Worm (Caenorhabditis elegans) whole organism, late embryonic: ENCODE data around the gene clhm-1.

ENCODE experiments used
- C08G9.2 ChIP-seq: sonication (generic microtip); optimal IDR thresholded peaks from 2 replicates; lab custom pipeline; 2016; ENCODE audit warnings: mild to moderate bottlenecking, missing genetic modification characterization, moderate library complexity, missing compliant biosample characterization
- F13H6.1 ChIP-seq: sonication (generic microtip); optimal IDR thresholded peaks from 2 replicates; lab custom pipeline; 2016; ENCODE audit warnings: missing genetic modification characterization, missing compliant biosample characterization
- ahr-1 ChIP-seq: sonication (generic microtip); optimal IDR thresholded peaks from 2 replicates; lab custom pipeline; 2016; ENCODE audit warnings: missing genetic modification characterization, missing compliant biosample characterization
- ama-1 ChIP-seq: fragments of 150-350 bp; optimal IDR thresholded peaks from 2 replicates; lab custom pipeline; 2014
- ceh-14 ChIP-seq: sonication (generic microtip); optimal IDR thresholded peaks from 2 replicates; lab custom pipeline; 2016; ENCODE audit warnings: missing genotype, missing genetic modification characterization, missing compliant biosample characterization
- ceh-18 ChIP-seq: sonication (generic microtip); optimal IDR thresholded peaks from 2 replicates; lab custom pipeline; 2016; ENCODE audit warnings: missing genetic modification characterization, missing compliant biosample characterization
- ceh-24 ChIP-seq: sonication (generic microtip); optimal IDR thresholded peaks from 2 replicates; lab custom pipeline; 2016; ENCODE audit warnings: mild to moderate bottlenecking, missing genetic modification characterization, missing compliant biosample characterization
- ceh-30 ChIP-seq: fragments of 150-350 bp; optimal IDR thresholded peaks from 2 replicates; lab custom pipeline; 2014; ENCODE audit warnings: missing biosample characterization, missing genetic modification characterization
- ceh-31 ChIP-seq: sonication (generic microtip); optimal IDR thresholded peaks from 2 replicates; lab custom pipeline; 2016; ENCODE audit warnings: missing genetic modification characterization, missing compliant biosample characterization
- ceh-45 ChIP-seq: fragments of 200-800 bp; sonication (Bioruptor generic); IDR thresholded peaks from 2 replicates; pipeline ENCODE4 v1.3.6; 2022; ENCODE audit warnings: missing genetic modification reagents, missing genetic modification characterization, missing compliant biosample characterization
- ceh-48 ChIP-seq: sonication (generic microtip); optimal IDR thresholded peaks from 2 replicates; lab custom pipeline; 2016; ENCODE audit warnings: missing genetic modification characterization, inconsistent platforms, missing compliant biosample characterization
- che-1 ChIP-seq: sonication (generic microtip); optimal IDR thresholded peaks from 2 replicates; lab custom pipeline; 2016; ENCODE audit warnings: mild to moderate bottlenecking, missing genetic modification characterization, missing compliant biosample characterization
- dmd-4 ChIP-seq: sonication (generic microtip); optimal IDR thresholded peaks from 2 replicates; lab custom pipeline; 2016; ENCODE audit warnings: borderline replicate concordance, missing genetic modification characterization, missing compliant biosample characterization
- elt-2 ChIP-seq: sonication (generic microtip); optimal IDR thresholded peaks from 2 replicates; lab custom pipeline; 2016; ENCODE audit warnings: missing genetic modification reagents, missing genetic modification characterization, missing compliant biosample characterization
- elt-4 ChIP-seq: sonication (generic microtip); optimal IDR thresholded peaks from 2 replicates; lab custom pipeline; 2016; ENCODE audit warnings: missing genetic modification characterization, missing compliant biosample characterization
- ets-4 ChIP-seq: sonication (generic microtip); optimal IDR thresholded peaks from 2 replicates; lab custom pipeline; 2016; ENCODE audit warnings: missing genetic modification characterization, missing compliant biosample characterization
- eyg-1 ChIP-seq: sonication (generic microtip); optimal IDR thresholded peaks from 2 replicates; lab custom pipeline; 2016; ENCODE audit warnings: missing genotype, missing genetic modification characterization, missing compliant biosample characterization
- fax-1 ChIP-seq: sonication (generic microtip); optimal IDR thresholded peaks from 2 replicates; lab custom pipeline; 2016; ENCODE audit warnings: missing genotype, missing genetic modification characterization, missing compliant biosample characterization
- fkh-6 ChIP-seq: sonication (generic microtip); optimal IDR thresholded peaks from 2 replicates; lab custom pipeline; 2016; ENCODE audit warnings: missing genetic modification characterization, missing compliant biosample characterization
- hlh-13 ChIP-seq: fragments of 200-800 bp; sonication (Bioruptor generic); optimal IDR thresholded peaks from 2 replicates; lab custom pipeline; 2018; ENCODE audit warnings: mild to moderate bottlenecking, missing genetic modification characterization, missing compliant biosample characterization
- hlh-15 ChIP-seq: sonication (generic microtip); optimal IDR thresholded peaks from 2 replicates; lab custom pipeline; 2016; ENCODE audit warnings: missing genetic modification characterization, missing compliant biosample characterization
- hlh-8 ChIP-seq: sonication (generic microtip); optimal IDR thresholded peaks from 2 replicates; lab custom pipeline; 2016; ENCODE audit warnings: missing genotype, missing genetic modification characterization, missing compliant biosample characterization
- lim-6 ChIP-seq: sonication (generic microtip); optimal IDR thresholded peaks from 2 replicates; lab custom pipeline; 2016; ENCODE audit warnings: missing genetic modification characterization, missing compliant biosample characterization
- lin-11 ChIP-seq: fragments of 200-800 bp; sonication (Bioruptor generic); optimal IDR thresholded peaks from 2 replicates; lab custom pipeline; 2018; ENCODE audit warnings: mild to moderate bottlenecking, missing genetic modification characterization, missing compliant biosample characterization
- nfya-1 ChIP-seq: sonication (generic microtip); optimal IDR thresholded peaks from 2 replicates; lab custom pipeline; 2017; ENCODE audit warnings: missing genetic modification characterization, mild to moderate bottlenecking, missing compliant biosample characterization, antibody characterized with exemption, moderate library complexity
- nhr-11 ChIP-seq: fragments of 150-350 bp; optimal IDR thresholded peaks from 2 replicates; lab custom pipeline; 2014; ENCODE audit warnings: missing biosample characterization, missing genetic modification characterization
- nhr-232 ChIP-seq: sonication (generic microtip); optimal IDR thresholded peaks from 2 replicates; lab custom pipeline; 2016; ENCODE audit warnings: missing genetic modification characterization, missing compliant biosample characterization
- npax-4 ChIP-seq: sonication (generic microtip); optimal IDR thresholded peaks from 2 replicates; lab custom pipeline; 2016; ENCODE audit warnings: missing genetic modification characterization, missing compliant biosample characterization
- odd-2 ChIP-seq: sonication (generic microtip); optimal IDR thresholded peaks from 2 replicates; lab custom pipeline; 2017; ENCODE audit warnings: antibody characterized with exemption, mild to moderate bottlenecking, missing genetic modification characterization, missing compliant biosample characterization
- pat-9 ChIP-seq: fragments of 200-800 bp; sonication (Bioruptor generic); optimal IDR thresholded peaks from 2 replicates; lab custom pipeline; 2018; ENCODE audit warnings: mild to moderate bottlenecking, missing genetic modification characterization, moderate library complexity, missing compliant biosample characterization
- pax-1 ChIP-seq: fragments of 150-350 bp; optimal IDR thresholded peaks from 2 replicates; lab custom pipeline; 2014; ENCODE audit warnings: missing biosample characterization, missing genetic modification characterization
- pha-4 ChIP-seq: fragments of 150-350 bp; optimal IDR thresholded peaks from 2 replicates; lab custom pipeline; 2018; ENCODE audit warnings: missing biosample characterization, missing genetic modification reagents, missing genetic modification characterization
- pros-1 ChIP-seq: fragments of 150-350 bp; optimal IDR thresholded peaks from 2 replicates; lab custom pipeline; 2014; ENCODE audit warnings: missing biosample characterization, missing genetic modification reagents, missing genetic modification characterization
- rnt-1 ChIP-seq: sonication (generic microtip); optimal IDR thresholded peaks from 2 replicates; lab custom pipeline; 2016; ENCODE audit warnings: missing genetic modification characterization, missing compliant biosample characterization
- sox-2 ChIP-seq: fragments of 200-800 bp; sonication (Bioruptor generic); IDR thresholded peaks from 2 replicates; pipeline ENCODE4 v1.3.6; 2022; ENCODE audit warnings: missing genetic modification reagents, missing genetic modification characterization, missing compliant biosample characterization
- tbx-2 ChIP-seq: sonication (generic microtip); optimal IDR thresholded peaks from 2 replicates; lab custom pipeline; 2016; ENCODE audit warnings: missing genetic modification characterization, missing compliant biosample characterization
- tbx-7 ChIP-seq: sonication (generic microtip); optimal IDR thresholded peaks from 2 replicates; lab custom pipeline; 2016; ENCODE audit warnings: missing genotype, missing genetic modification characterization, missing compliant biosample characterization
- unc-3 ChIP-seq, 2 experiments: fragments of 200-800 bp in 1 of 2; sonication (Bioruptor generic) in 1 of 2; sonication (generic microtip) in 1 of 2; conservative IDR thresholded peaks in 1 of 2; optimal IDR thresholded peaks in 1 of 2; 2 replicates each; pipeline versions ENCODE4 v1.3.6 to Lab custom; 2016 to 2022; ENCODE audit warnings: missing compliant biosample characterization in 2 of 2, missing genetic modification characterization in 2 of 2, missing genetic modification reagents in 1 of 2
- unc-42 ChIP-seq: sonication (generic microtip); optimal IDR thresholded peaks from 2 replicates; lab custom pipeline; 2016; ENCODE audit warnings: missing genotype, missing genetic modification characterization, missing compliant biosample characterization
- unc-55 ChIP-seq: sonication (generic microtip); optimal IDR thresholded peaks from 2 replicates; lab custom pipeline; 2017; ENCODE audit warnings: missing biosample characterization, missing genetic modification reagents, missing genetic modification characterization
- unc-86 ChIP-seq: sonication (generic microtip); optimal IDR thresholded peaks from 2 replicates; lab custom pipeline; 2016; ENCODE audit warnings: missing genetic modification characterization, missing compliant biosample characterization

The clhm-1 gene

ce11 chrII:6853059-6853466 lies 17.7 kb downstream of the clhm-1 start (continued):
- TF ChIP-seq lin-11 (tag; lab: Kevin White, UChicago) (peak; percentile 78), rnt-1 (tag; lab: Kevin White, UChicago) (peak; percentile 65), odd-2 (tag; lab: Kevin White, UChicago) (peak; percentile 49), unc-42 (tag; lab: Kevin White, UChicago) (peak; percentile 41), sox-2 (peak; percentile 78), hlh-13 (GFP tag; lab: Kevin White, UChicago) (peak; percentile 68), tbx-2 (tag; lab: Kevin White, UChicago) (peak; percentile 83), unc-86 (tag; lab: Kevin White, UChicago) (peak; percentile 81), ceh-18 (peak; percentile 72), ahr-1 (tag; lab: Kevin White, UChicago) (peak; percentile 66), pat-9 (peak; percentile 83), lim-6 (tag; lab: Kevin White, UChicago) (peak; percentile 37), tbx-7 (tag; lab: Kevin White, UChicago) (peak; percentile 62), ceh-45 (GFP tag; lab: Robert Waterston, UW) (peak; percentile 74), elt-4 (tag; lab: Kevin White, UChicago) (no peak), unc-55 (GFP tag; lab: Kevin White, UChicago) (peak; percentile 14), fkh-6 (tag; lab: Kevin White, UChicago) (peak; percentile 80)

- TF ChIP-seq lin-11 (tag; lab: Kevin White, UChicago) = no peak
- TF ChIP-seq ceh-24 = no peak
- no peak for TF ChIP-seq eyg-1 (tag; lab: Kevin White, UChicago)
- no peak for TF ChIP-seq fax-1 (tag; lab: Kevin White, UChicago)
- TF ChIP-seq ceh-31 (tag; lab: Kevin White, UChicago) = no peak
- TF ChIP-seq ama-1 (lab: Kevin White, UChicago) = no peak
- TF ChIP-seq ceh-30 = no peak
- TF ChIP-seq F13H6.1 = no peak
- TF ChIP-seq unc-3 (GFP tag; conservative IDR thresholded peaks at IDR 0.05; lab: Robert Waterston, UW) = no peak
- TF ChIP-seq unc-3 (tag; optimal IDR thresholded peaks at IDR 0.05; lab: Kevin White, UChicago) = no peak
- no peak for TF ChIP-seq ceh-45 (GFP tag; lab: Robert Waterston, UW)
Observed at ce11 chrII:6851938-6852337, 18.9 kb downstream of the clhm-1 start, which contains the start of gene C04A2.15. Gene C04A2.15 (plus strand): TSS chrII:6852236.

ce11 chrII:6849308-6849707 lies 21.5 kb downstream of the clhm-1 start:
- no peak for TF ChIP-seq C08G9.2 (tag; lab: Kevin White, UChicago)
- no peak for TF ChIP-seq ets-4 (tag; lab: Kevin White, UChicago)
- TF ChIP-seq npax-4 (tag; lab: Kevin White, UChicago) = no peak
- no peak for TF ChIP-seq unc-86 (tag; lab: Kevin White, UChicago)
- TF ChIP-seq unc-42 (tag; lab: Kevin White, UChicago) = no peak
- TF ChIP-seq unc-55 (GFP tag; lab: Kevin White, UChicago) = no peak
- no peak for TF ChIP-seq hlh-15
- TF ChIP-seq odd-2 (tag; lab: Kevin White, UChicago) = no peak
- TF ChIP-seq F13H6.1 = no peak
- TF ChIP-seq hlh-8 = no peak
- TF ChIP-seq nhr-232 = no peak
- no peak for TF ChIP-seq tbx-7 (tag; lab: Kevin White, UChicago)
- no peak for TF ChIP-seq elt-2 (tag; lab: Kevin White, UChicago)
- no peak for TF ChIP-seq ceh-14 (tag; lab: Kevin White, UChicago)
- no peak for TF ChIP-seq hlh-13 (GFP tag; lab: Kevin White, UChicago)
- no peak for TF ChIP-seq lim-6 (tag; lab: Kevin White, UChicago)
- TF ChIP-seq pros-1 (tag; lab: Kevin White, UChicago) = no peak
- TF ChIP-seq pha-4 (tag; lab: Kevin White, UChicago) = no peak

DNA sequence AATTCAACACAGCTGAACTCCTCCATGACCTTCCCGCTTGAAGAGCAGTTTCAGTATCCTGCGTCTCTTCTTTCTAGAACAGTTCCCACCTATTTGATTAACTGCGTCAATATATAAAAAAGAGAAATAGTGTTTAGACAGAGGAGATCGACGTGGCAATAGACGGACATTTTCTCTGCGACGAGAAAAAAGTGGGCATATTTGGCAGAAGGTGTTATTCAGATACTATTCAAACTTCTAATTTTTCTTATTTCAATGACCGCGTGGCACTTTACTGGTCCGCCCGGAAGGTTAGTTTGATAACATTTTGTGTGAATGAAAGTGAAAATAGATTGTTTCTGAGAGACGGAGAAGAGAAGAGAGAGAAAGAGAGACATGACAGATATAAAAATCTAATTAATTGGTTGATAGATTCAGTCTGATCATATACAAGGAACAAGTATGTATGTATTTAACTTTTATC lies 22.9 kb downstream of the clhm-1 start, which contains the start of gene tbc-6:
TSS of gene tbc-6 (plus strand) at position 208 of the 463 bp plus-strand sequence.
- no peak for TF ChIP-seq elt-4 (tag; lab: Kevin White, UChicago)
- no peak for TF ChIP-seq pax-1
- TF ChIP-seq nfya-1 = peak; percentile 2
- no peak for TF ChIP-seq elt-2 (tag; lab: Kevin White, UChicago)
- peak; percentile 78 for TF ChIP-seq ama-1 (lab: Kevin White, UChicago)
- peak; percentile 8 for TF ChIP-seq unc-55 (GFP tag; lab: Kevin White, UChicago)
- TF ChIP-seq dmd-4 (tag; lab: Kevin White, UChicago) = no peak
- no peak for TF ChIP-seq ceh-48 (tag; lab: Kevin White, UChicago)
- peak; percentile 5 for TF ChIP-seq odd-2 (tag; lab: Kevin White, UChicago)
- TF ChIP-seq rnt-1 (tag; lab: Kevin White, UChicago) = no peak
- TF ChIP-seq unc-42 (tag; lab: Kevin White, UChicago) = peak; percentile 40
- no peak for TF ChIP-seq pros-1 (tag; lab: Kevin White, UChicago)
- TF ChIP-seq ceh-18 = no peak
- no peak for TF ChIP-seq nhr-11 (tag; lab: Kevin White, UChicago)
- no peak for TF ChIP-seq che-1 (tag; lab: Kevin White, UChicago)
